Fruit fly (Drosophila melanogaster) whole organism, embryonic: ENCODE data around the gene a10.

Experiments used
- Adf1 ChIP-seq: fragments of 200-800 bp; sonication (Bioruptor generic); IDR thresholded peaks from 2 replicates; pipeline ENCODE4 v1.3.6; 2022; ENCODE audit warnings: missing biosample characterization, missing genetic modification characterization
- Antp ChIP-seq: fragments of 200-800 bp; sonication (Bioruptor generic); optimal IDR thresholded peaks from 3 replicates; lab custom pipeline; 2016; ENCODE audit warnings: missing biosample characterization, missing genetic modification characterization
- CG11504 ChIP-seq: fragments of 200-800 bp; sonication (Bioruptor generic); optimal IDR thresholded peaks from 3 replicates; lab custom pipeline; 2019; ENCODE audit warnings: missing biosample characterization, mild to moderate bottlenecking, missing genetic modification characterization, moderate library complexity
- CG12104 ChIP-seq: fragments of 200-800 bp; sonication (Bioruptor generic); optimal IDR thresholded peaks from 3 replicates; lab custom pipeline; 2016; ENCODE audit warnings: missing biosample characterization, missing genetic modification characterization
- CG12155 ChIP-seq: fragments of 200-800 bp; sonication (Bioruptor generic); optimal IDR thresholded peaks from 3 replicates; lab custom pipeline; 2016; ENCODE audit warnings: missing biosample characterization, missing genetic modification characterization
- CG14710 ChIP-seq: fragments of 200-800 bp; sonication (Bioruptor generic); optimal IDR thresholded peaks from 3 replicates; lab custom pipeline; 2019; ENCODE audit warnings: missing biosample characterization, mild to moderate bottlenecking, missing genetic modification characterization, moderate library complexity
- CG15601 ChIP-seq: fragments of 200-800 bp; sonication (Bioruptor generic); optimal IDR thresholded peaks from 3 replicates; lab custom pipeline; 2019; ENCODE audit warnings: missing biosample characterization, mild to moderate bottlenecking, missing genetic modification characterization, moderate library complexity
- CG1602 ChIP-seq: fragments of 200-800 bp; sonication (Bioruptor generic); optimal IDR thresholded peaks from 3 replicates; lab custom pipeline; 2016; ENCODE audit warnings: missing biosample characterization, missing genetic modification characterization
- CG1647 ChIP-seq: fragments of 200-800 bp; sonication (Bioruptor generic); optimal IDR thresholded peaks from 3 replicates; lab custom pipeline; 2016; ENCODE audit warnings: missing biosample characterization, missing genetic modification characterization
- CG17385 ChIP-seq: fragments of 200-800 bp; sonication (Bioruptor generic); optimal IDR thresholded peaks from 3 replicates; lab custom pipeline; 2018; ENCODE audit warnings: missing biosample characterization, mild to moderate bottlenecking, missing genetic modification characterization
- CG2889 ChIP-seq: fragments of 200-800 bp; sonication (Bioruptor generic); IDR thresholded peaks from 3 replicates; pipeline ENCODE4 v1.3.6; 2022; ENCODE audit warnings: missing biosample characterization, missing genetic modification characterization
- CG32532 ChIP-seq: fragments of 200-800 bp; sonication (Bioruptor generic); IDR thresholded peaks from 2 replicates; pipeline ENCODE4 v1.3.6; 2022; ENCODE audit warnings: missing biosample characterization, missing genetic modification characterization
- CG32767 ChIP-seq: fragments of 200-800 bp; sonication (Bioruptor generic); IDR thresholded peaks from 2 replicates; pipeline ENCODE4 v1.3.6; 2022; ENCODE audit warnings: missing biosample characterization, missing genetic modification characterization
- CG4404 ChIP-seq: fragments of 200-800 bp; sonication (Bioruptor generic); IDR thresholded peaks from 2 replicates; pipeline ENCODE4 v1.3.6; 2022; ENCODE audit warnings: missing biosample characterization, missing genetic modification characterization
- CG4424 ChIP-seq: fragments of 200-800 bp; sonication (Bioruptor generic); optimal IDR thresholded peaks from 3 replicates; lab custom pipeline; 2016; ENCODE audit warnings: missing biosample characterization, missing genetic modification characterization
- CG5953 ChIP-seq: fragments of 200-800 bp; sonication (Bioruptor generic); IDR thresholded peaks from 2 replicates; pipeline ENCODE4 v1.3.6; 2022; ENCODE audit warnings: missing biosample characterization, missing genetic modification characterization
- CG7928 ChIP-seq: fragments of 200-800 bp; sonication (Bioruptor generic); optimal IDR thresholded peaks from 2 replicates; lab custom pipeline; 2017; ENCODE audit warnings: missing biosample characterization, mild to moderate bottlenecking, missing genetic modification characterization
- CG7963 ChIP-seq: fragments of 200-800 bp; sonication (Bioruptor generic); IDR thresholded peaks from 3 replicates; pipeline ENCODE4 v1.3.6; 2022; ENCODE audit warnings: missing biosample characterization, missing genetic modification characterization; ENCODE audit not compliant: partially characterized antibody
- CG8281 ChIP-seq: fragments of 200-800 bp; sonication (Bioruptor generic); optimal IDR thresholded peaks from 2 replicates; lab custom pipeline; 2018; ENCODE audit warnings: missing biosample characterization, mild to moderate bottlenecking, missing genetic modification characterization, moderate library complexity
- E2f2 ChIP-seq: fragments of 200-800 bp; sonication (Bioruptor generic); IDR thresholded peaks from 2 replicates; pipeline ENCODE4 v1.3.6; 2022; ENCODE audit warnings: missing biosample characterization, missing genetic modification characterization
- Meics ChIP-seq: fragments of 200-800 bp; sonication (Bioruptor generic); optimal IDR thresholded peaks from 2 replicates; lab custom pipeline; 2017; ENCODE audit warnings: missing biosample characterization, mild to moderate bottlenecking, missing genetic modification characterization
- Mes4 ChIP-seq: fragments of 200-800 bp; sonication (Bioruptor generic); optimal IDR thresholded peaks from 2 replicates; lab custom pipeline; 2016; ENCODE audit warnings: missing biosample characterization, missing genetic modification characterization
- Mrtf ChIP-seq: fragments of 200-800 bp; sonication (Bioruptor generic); IDR thresholded peaks from 3 replicates; pipeline ENCODE4 v1.3.6; 2022; ENCODE audit warnings: missing biosample characterization, missing genetic modification characterization
- NK7.1 ChIP-seq: fragments of 200-800 bp; sonication (Bioruptor generic); optimal IDR thresholded peaks from 3 replicates; lab custom pipeline; 2016; ENCODE audit warnings: missing biosample characterization, missing genetic modification characterization
- Pdp1 ChIP-seq, 2 experiments: fragments of 200-800 bp; sonication (Bioruptor generic); optimal IDR thresholded peaks; 3 replicates each; lab custom pipeline; 2016; ENCODE audit warnings: missing biosample characterization in 2 of 2, missing genetic modification characterization in 2 of 2, mild to moderate bottlenecking in 1 of 2, moderate library complexity in 1 of 2
- bigmax ChIP-seq: fragments of 200-800 bp; sonication (Bioruptor generic); optimal IDR thresholded peaks from 2 replicates; lab custom pipeline; 2018; ENCODE audit warnings: missing biosample characterization, mild to moderate bottlenecking, missing genetic modification characterization
- cad ChIP-seq: fragments of >200 bp; optimal IDR thresholded peaks from 2 replicates; lab custom pipeline; 2017; ENCODE audit warnings: missing biosample characterization, missing genetic modification characterization
- chn ChIP-seq: fragments of 200-800 bp; sonication (Bioruptor generic); optimal IDR thresholded peaks from 2 replicates; lab custom pipeline; 2016; ENCODE audit warnings: missing biosample characterization, missing genetic modification characterization
- crc ChIP-seq: fragments of 200-800 bp; sonication (Bioruptor generic); optimal IDR thresholded peaks from 2 replicates; lab custom pipeline; 2016; ENCODE audit warnings: missing biosample characterization, missing genetic modification characterization
- crp ChIP-seq, 2 experiments: fragments of 200-800 bp; sonication (Bioruptor generic); optimal IDR thresholded peaks; 2 replicates in 1 of 2; 3 replicates in 1 of 2; lab custom pipeline; 2017; ENCODE audit warnings: missing biosample characterization in 2 of 2, missing genetic modification characterization in 2 of 2, mild to moderate bottlenecking in 1 of 2, moderate library complexity in 1 of 2
- dati ChIP-seq: fragments of 200-800 bp; sonication (Bioruptor generic); IDR thresholded peaks from 2 replicates; pipeline ENCODE4 v1.3.6; 2022; ENCODE audit warnings: missing biosample characterization, missing genetic modification characterization
- esg ChIP-seq: fragments of 200-800 bp; sonication (Bioruptor generic); conservative IDR thresholded peaks from 2 replicates; pipeline ENCODE4 v1.3.6; 2022; ENCODE audit warnings: missing biosample characterization, missing genetic modification characterization
- hth ChIP-seq: fragments of >200 bp; optimal IDR thresholded peaks from 2 replicates; lab custom pipeline; 2017; ENCODE audit warnings: inconsistent platforms
- ind ChIP-seq: fragments of 200-800 bp; sonication (Bioruptor generic); optimal IDR thresholded peaks from 3 replicates; lab custom pipeline; 2016; ENCODE audit warnings: missing biosample characterization, missing genetic modification characterization
- ken ChIP-seq: fragments of 200-800 bp; sonication (Bioruptor generic); IDR thresholded peaks from 3 replicates; pipeline ENCODE4 v1.3.6; 2022; ENCODE audit warnings: missing biosample characterization, missing genetic modification characterization
- luna ChIP-seq: fragments of 200-800 bp; sonication (Bioruptor generic); optimal IDR thresholded peaks from 2 replicates; lab custom pipeline; 2016; ENCODE audit warnings: missing biosample characterization, missing genetic modification characterization
- onecut ChIP-seq: fragments of 200-800 bp; sonication (Bioruptor generic); IDR thresholded peaks from 2 replicates; pipeline ENCODE4 v1.3.6; 2022; ENCODE audit warnings: missing biosample characterization, missing genetic modification characterization
- peb ChIP-seq: fragments of 200-800 bp; sonication (Bioruptor generic); IDR thresholded peaks from 2 replicates; pipeline ENCODE4 v1.3.6; 2022; ENCODE audit warnings: missing biosample characterization, missing genetic modification characterization
- pnt ChIP-seq: fragments of 200-800 bp; sonication (Bioruptor generic); optimal IDR thresholded peaks from 3 replicates; lab custom pipeline; 2016; ENCODE audit warnings: missing biosample characterization, missing genetic modification characterization
- psq ChIP-seq: fragments of 200-800 bp; sonication (Bioruptor generic); optimal IDR thresholded peaks from 2 replicates; lab custom pipeline; 2017; ENCODE audit warnings: missing biosample characterization, missing genetic modification characterization
- repo ChIP-seq: fragments of 200-800 bp; sonication (Bioruptor generic); optimal IDR thresholded peaks from 2 replicates; lab custom pipeline; 2016; ENCODE audit warnings: missing biosample characterization, missing genetic modification characterization
- ro ChIP-seq: fragments of 200-800 bp; sonication (Bioruptor generic); IDR thresholded peaks from 2 replicates; pipeline ENCODE4 v1.3.6; 2022; ENCODE audit warnings: missing biosample characterization, missing genetic modification characterization
- salm ChIP-seq: fragments of 200-800 bp; sonication (Bioruptor generic); optimal IDR thresholded peaks from 2 replicates; lab custom pipeline; 2018; ENCODE audit warnings: missing biosample characterization, mild to moderate bottlenecking, missing genetic modification characterization
- sc ChIP-seq, 3 experiments: fragments of >200 bp in 2 of 3; fragments of 200-800 bp in 1 of 3; sonication (Bioruptor generic) in 1 of 3; optimal IDR thresholded peaks; 2 replicates in 2 of 3; 3 replicates in 1 of 3; lab custom pipeline; 2017; ENCODE audit warnings: mild to moderate bottlenecking in 1 of 3, missing biosample characterization in 1 of 3, missing genetic modification characterization in 1 of 3, missing genetic modification reagents in 1 of 3
- sd ChIP-seq: fragments of 200-800 bp; sonication (Bioruptor generic); optimal IDR thresholded peaks from 3 replicates; lab custom pipeline; 2018; ENCODE audit warnings: missing biosample characterization, mild to moderate bottlenecking, missing genetic modification characterization, moderate library complexity
- sima ChIP-seq: fragments of 200-800 bp; sonication (Bioruptor generic); optimal IDR thresholded peaks from 2 replicates; lab custom pipeline; 2016; ENCODE audit warnings: missing biosample characterization, missing genetic modification characterization
- sr ChIP-seq: fragments of 200-800 bp; sonication (Bioruptor generic); IDR thresholded peaks from 3 replicates; pipeline ENCODE4 v1.3.6; 2022; ENCODE audit warnings: missing biosample characterization, missing genetic modification characterization
- tgo ChIP-seq: fragments of 200-800 bp; sonication (Bioruptor generic); IDR thresholded peaks from 3 replicates; pipeline ENCODE4 v1.3.6; 2022; ENCODE audit warnings: missing biosample characterization, missing genetic modification characterization
- tna ChIP-seq: fragments of 200-800 bp; sonication (Bioruptor generic); IDR thresholded peaks from 2 replicates; pipeline ENCODE4 v1.3.6; 2022; ENCODE audit warnings: missing biosample characterization, missing genetic modification characterization; ENCODE audit not compliant: partially characterized antibody
- vnd ChIP-seq: fragments of 200-800 bp; sonication (Bioruptor generic); IDR thresholded peaks from 3 replicates; pipeline ENCODE4 v1.3.6; 2022; ENCODE audit warnings: missing biosample characterization, missing genetic modification characterization; ENCODE audit not compliant: partially characterized antibody
- vvl ChIP-seq: fragments of 200-800 bp; sonication (Bioruptor generic); IDR thresholded peaks from 2 replicates; pipeline ENCODE4 v1.3.6; 2022; ENCODE audit warnings: missing biosample characterization, missing genetic modification characterization
- zen ChIP-seq: fragments of 200-800 bp; sonication (Bioruptor generic); optimal IDR thresholded peaks from 3 replicates; lab custom pipeline; 2018; ENCODE audit warnings: missing biosample characterization, mild to moderate bottlenecking, missing genetic modification characterization, moderate library complexity

Gene a10

DNA sequence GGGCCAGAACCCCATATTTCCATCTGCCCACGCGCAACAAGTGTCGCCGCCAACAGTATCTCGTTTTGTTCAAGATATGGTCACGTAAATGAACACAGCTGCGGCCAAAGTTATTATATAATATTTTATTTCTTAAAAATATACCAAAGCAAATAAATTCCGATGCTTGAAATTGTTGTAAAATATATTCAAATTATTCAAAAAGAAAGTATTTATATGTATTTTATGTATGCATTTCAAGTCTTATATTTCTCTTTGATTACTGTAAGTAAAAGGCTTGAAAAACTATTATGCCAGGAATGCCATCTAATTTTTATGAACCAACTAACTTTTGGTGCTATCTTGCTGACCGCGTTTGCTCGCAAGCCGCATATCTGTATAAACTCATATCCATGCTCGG lies 34.4 kb downstream of the a10 start (continued):
- TF ChIP-seq sd (tag; lab: Kevin White, UChicago) (no peak), sr (no peak), CG7963 (GFP tag; lab: Robert Waterston, UW) (no peak), tgo (GFP tag; lab: Robert Waterston, UW) (no peak), crc (GFP tag; lab: Kevin White, UChicago) (no peak), CG12155 (no peak), chn (no peak), hth (lab: Kevin White, UChicago) (no peak), Adf1 (peak; percentile 22; the same call in 1 of the 2 replicates), E2f2 (GFP tag; lab: Robert Waterston, UW) (peak; percentile 32; the same call in 1 of the 2 replicates), ken (GFP tag; lab: Robert Waterston, UW) (no peak), CG2889 (GFP tag; lab: Robert Waterston, UW) (no peak), CG32532 (GFP tag; lab: Robert Waterston, UW) (no peak; the same call in 1 of the 2 replicates), ro (GFP tag; lab: Robert Waterston, UW) (no peak), Mrtf (no peak), Mes4 (GFP tag; lab: Kevin White, UChicago) (no peak), NK7.1 (no peak), vvl (GFP tag; lab: Robert Waterston, UW) (peak; percentile 22; the same call in 1 of the 2 replicates), CG4424 (peak; percentile 25), pnt (GFP tag; lab: Kevin White, UChicago) (no peak), vnd (GFP tag; lab: Robert Waterston, UW) (no peak), CG7928 (no peak), zen (tag; lab: Kevin White, UChicago) (no peak), cad (GFP tag; lab: Kevin White, UChicago) (no peak), CG1602 (GFP tag; lab: Kevin White, UChicago) (no peak), crp (GFP tag; optimal IDR thresholded peaks at IDR 0.05; lab: Kevin White, UChicago) (no peak), peb (GFP tag; lab: Robert Waterston, UW) (no peak), esg (GFP tag; lab: Robert Waterston, UW) (peak; percentile 40; the same call in 1 of the 2 replicates), CG15601 (peak; percentile 31), bigmax (GFP tag; lab: Kevin White, UChicago) (no peak), CG17385 (GFP tag; lab: Kevin White, UChicago) (peak; percentile 39), CG1647 (GFP tag; lab: Kevin White, UChicago) (no peak), Meics (GFP tag; lab: Kevin White, UChicago) (peak; percentile 54), luna (no peak), ind (GFP tag; lab: Kevin White, UChicago) (no peak), CG4404 (no peak), CG11504 (tag; lab: Kevin White, UChicago) (no peak), dati (GFP tag; lab: Robert Waterston, UW) (no peak), CG12104 (GFP tag; lab: Kevin White, UChicago) (no peak), salm (no peak), CG8281 (no peak), CG32767 (GFP tag; lab: Robert Waterston, UW) (no peak), onecut (GFP tag; lab: Robert Waterston, UW) (0 out of 2 replicates have a peak, but pooled peaks have one; percentile 12), sc (optimal IDR thresholded peaks at IDR 0.05; lab: Kevin White, UChicago) (no peak), sc (GFP tag; optimal IDR thresholded peaks at IDR 0.05; lab: Kevin White, UChicago) (no peak), tna (no peak), psq (no peak), sima (GFP tag; lab: Kevin White, UChicago) (no peak), CG14710 (peak; percentile 20), Antp (GFP tag; lab: Kevin White, UChicago) (no peak), repo (GFP tag; lab: Kevin White, UChicago) (no peak), Pdp1 (GFP tag; optimal IDR thresholded peaks at IDR 0.05; lab: Kevin White, UChicago) (no peak), CG5953 (GFP tag; lab: Robert Waterston, UW) (no peak)
